In genomic region chr2L:20881353-20882079, dm6 we compare ENCODE assay signal across 5 fruit fly cellular contexts.
A peak's percentile ranks its signal among the peaks of the same experiment; 100 is the strongest.
TF ChIP-seq lines count a peak whose summit lies in the region.

No protein-coding gene starts in this region.

- no peak for TF ChIP-seq CTCF in whole organism, embryonic (GFP tag; optimal IDR thresholded peaks at IDR 0.05; lab: Kevin White, UChicago)

TF ChIP-seq in whole organism, adult, 20 proteins besides CTCF, POLR2A, EP300 and RAD21 (continues in another document):
- TF ChIP-seq CG1620 (GFP tag; optimal IDR thresholded peaks at IDR 0.05; lab: Kevin White, UChicago) = no peak
- peak; percentile 51 for TF ChIP-seq pad (GFP tag; optimal IDR thresholded peaks at IDR 0.05; lab: Kevin White, UChicago)
- TF ChIP-seq CG12768 (GFP tag; optimal IDR thresholded peaks at IDR 0.05; lab: Kevin White, UChicago) = peak; percentile 82
- no peak for TF ChIP-seq CG5204 (GFP tag; optimal IDR thresholded peaks at IDR 0.05; lab: Kevin White, UChicago)
- no peak for TF ChIP-seq bab1 (GFP tag; optimal IDR thresholded peaks at IDR 0.05; lab: Kevin White, UChicago)
- TF ChIP-seq Clk (GFP tag; optimal IDR thresholded peaks at IDR 0.05; lab: Kevin White, UChicago) = peak; percentile 21
- peak; percentile 80 for TF ChIP-seq CG7045 (GFP tag; optimal IDR thresholded peaks at IDR 0.05; lab: Kevin White, UChicago)
- peak; percentile 37 for TF ChIP-seq CG11617 (GFP tag; optimal IDR thresholded peaks at IDR 0.05; lab: Kevin White, UChicago)
- TF ChIP-seq CG33017 (tag; optimal IDR thresholded peaks at IDR 0.05; lab: Kevin White, UChicago) = peak; percentile 74
- no peak for TF ChIP-seq toe (GFP tag; optimal IDR thresholded peaks at IDR 0.05; lab: Kevin White, UChicago)
- TF ChIP-seq Crg-1 (GFP tag; optimal IDR thresholded peaks at IDR 0.05; lab: Kevin White, UChicago) = no peak
- peak; percentile 33 for TF ChIP-seq Hr96 (GFP tag; optimal IDR thresholded peaks at IDR 0.05; lab: Kevin White, UChicago)
- no peak for TF ChIP-seq cnc (optimal IDR thresholded peaks at IDR 0.05; lab: Kevin White, UChicago)
- TF ChIP-seq CG7101 (tag; optimal IDR thresholded peaks at IDR 0.05; lab: Kevin White, UChicago) = peak; percentile 75
- peak; percentile 34 for TF ChIP-seq cic (GFP tag; optimal IDR thresholded peaks at IDR 0.05; lab: Kevin White, UChicago)
- TF ChIP-seq kay (GFP tag; lab: Kevin White, UChicago; ENCODE audit: borderline replicate concordance) = no peak
- peak; percentile 4 for TF ChIP-seq Mnt (GFP tag; optimal IDR thresholded peaks at IDR 0.05; lab: Kevin White, UChicago)
- TF ChIP-seq ovo (GFP tag; optimal IDR thresholded peaks at IDR 0.05; lab: Kevin White, UChicago) = peak; percentile 19

TF ChIP-seq in whole organism, embryonic, 481 proteins besides CTCF, POLR2A, EP300 and RAD21 (continues in another document):
- TF ChIP-seq CG6791 (GFP tag; IDR thresholded peaks at IDR 0.05; lab: Robert Waterston, UW; ENCODE audit: partially characterized antibody) (0 out of 3 replicates have a peak, but pooled peaks have one; percentile 25), CG3838 (GFP tag; optimal IDR thresholded peaks at IDR 0.05; lab: Kevin White, UChicago) (no peak), Med (GFP tag; lab: Kevin White, UChicago) (peak; percentile 94), CG4854 (GFP tag; optimal IDR thresholded peaks at IDR 0.05; lab: Kevin White, UChicago) (no peak), gsb (GFP tag; IDR thresholded peaks at IDR 0.05; lab: Robert Waterston, UW) (no peak), CG10979 (tag; optimal IDR thresholded peaks at IDR 0.05; lab: Kevin White, UChicago) (peak; percentile 6), CG13894 (tag; optimal IDR thresholded peaks at IDR 0.05; lab: Kevin White, UChicago) (peak; percentile 59), B-H1 (GFP tag; IDR thresholded peaks at IDR 0.05; lab: Robert Waterston, UW) (peak; percentile 49; the same call in 1 of the 3 replicates), CG4820 (GFP tag; optimal IDR thresholded peaks at IDR 0.05; lab: Kevin White, UChicago) (peak; percentile 26), CG12769 (tag; optimal IDR thresholded peaks at IDR 0.05; lab: Kevin White, UChicago) (peak; percentile 86), h (optimal IDR thresholded peaks at IDR 0.05; lab: Kevin White, UChicago) (no peak), Ptx1 (GFP tag; IDR thresholded peaks at IDR 0.05; lab: Robert Waterston, UW) (peak; percentile 58), bbx (GFP tag; IDR thresholded peaks at IDR 0.05; lab: Robert Waterston, UW; ENCODE audit: partially characterized antibody) (no peak), E2f1 (GFP tag; IDR thresholded peaks at IDR 0.05; lab: Robert Waterston, UW) (peak; percentile 53; the same call in 1 of the 2 replicates), da (GFP tag; optimal IDR thresholded peaks at IDR 0.05; lab: Kevin White, UChicago) (no peak), CG10654 (GFP tag; optimal IDR thresholded peaks at IDR 0.05; lab: Kevin White, UChicago) (peak; percentile 29), Fer1 (GFP tag; optimal IDR thresholded peaks at IDR 0.05; lab: Kevin White, UChicago) (peak; percentile 51), ase (GFP tag; IDR thresholded peaks at IDR 0.05; lab: Robert Waterston, UW) (0 out of 3 replicates have a peak, but pooled peaks have one; percentile 34)

TF ChIP-seq in whole organism, prepupa, 60 proteins besides CTCF, POLR2A, EP300 and RAD21 (continues in another document):
- TF ChIP-seq CG34406 (GFP tag; optimal IDR thresholded peaks at IDR 0.05; lab: Kevin White, UChicago) = no peak
- TF ChIP-seq CG3919 (GFP tag; optimal IDR thresholded peaks at IDR 0.05; lab: Kevin White, UChicago) = peak; percentile 19
- TF ChIP-seq vri (GFP tag; optimal IDR thresholded peaks at IDR 0.05; lab: Kevin White, UChicago) = peak; percentile 52
- TF ChIP-seq Lpt (GFP tag; optimal IDR thresholded peaks at IDR 0.05; lab: Kevin White, UChicago) = no peak
- no peak for TF ChIP-seq dac (GFP tag; optimal IDR thresholded peaks at IDR 0.05; lab: Kevin White, UChicago)
- peak; percentile 77 for TF ChIP-seq fkh (GFP tag; optimal IDR thresholded peaks at IDR 0.05; lab: Kevin White, UChicago)
- TF ChIP-seq Hr39 (GFP tag; optimal IDR thresholded peaks at IDR 0.05; lab: Kevin White, UChicago) = peak; percentile 6
- TF ChIP-seq eg (GFP tag; IDR thresholded peaks at IDR 0.05; lab: Robert Waterston, UW) = peak; percentile 59
- TF ChIP-seq CG8319 (GFP tag; optimal IDR thresholded peaks at IDR 0.05; lab: Kevin White, UChicago) = no peak
- TF ChIP-seq fd59A (GFP tag; optimal IDR thresholded peaks at IDR 0.05; lab: Kevin White, UChicago) = no peak
- no peak for TF ChIP-seq dsx (GFP tag; optimal IDR thresholded peaks at IDR 0.05; lab: Kevin White, UChicago; ENCODE audit: poor library complexity, severe bottlenecking)
- no peak for TF ChIP-seq achi (GFP tag; optimal IDR thresholded peaks at IDR 0.05; lab: Kevin White, UChicago)
- no peak for TF ChIP-seq Sox14 (GFP tag; optimal IDR thresholded peaks at IDR 0.05; lab: Kevin White, UChicago)
- TF ChIP-seq ss (GFP tag; optimal IDR thresholded peaks at IDR 0.05; lab: Kevin White, UChicago) = peak; percentile 6 to 56
- peak; percentile 33 for TF ChIP-seq CG6808 (GFP tag; optimal IDR thresholded peaks at IDR 0.05; lab: Kevin White, UChicago)
- TF ChIP-seq CG7368 (GFP tag; optimal IDR thresholded peaks at IDR 0.05; lab: Kevin White, UChicago) = no peak
- TF ChIP-seq lz (GFP tag; optimal IDR thresholded peaks at IDR 0.05; lab: Kevin White, UChicago) = no peak
- no peak for TF ChIP-seq Gug (GFP tag; IDR thresholded peaks at IDR 0.05; lab: Robert Waterston, UW)
- TF ChIP-seq acj6 (GFP tag; optimal IDR thresholded peaks at IDR 0.05; lab: Kevin White, UChicago) = no peak
- no peak for TF ChIP-seq CG11902 (GFP tag; optimal IDR thresholded peaks at IDR 0.05; lab: Kevin White, UChicago)

TF ChIP-seq in whole organism, pupa, 21 proteins besides CTCF, POLR2A, EP300 and RAD21:
- no peak for TF ChIP-seq CG12605 (GFP tag; IDR thresholded peaks at IDR 0.05; lab: Robert Waterston, UW)
- no peak for TF ChIP-seq CG8159 (tag; optimal IDR thresholded peaks at IDR 0.05; lab: Kevin White, UChicago)
- TF ChIP-seq Pif1B (GFP tag; optimal IDR thresholded peaks at IDR 0.05; lab: Kevin White, UChicago) = peak; percentile 29
- TF ChIP-seq gl (tag; optimal IDR thresholded peaks at IDR 0.05; lab: Kevin White, UChicago) = peak; percentile 51
- TF ChIP-seq Pif1A (GFP tag; optimal IDR thresholded peaks at IDR 0.05; lab: Kevin White, UChicago) = no peak
- TF ChIP-seq rn (GFP tag; IDR thresholded peaks at IDR 0.05; lab: Robert Waterston, UW) = no peak
- TF ChIP-seq D1 (tag; optimal IDR thresholded peaks at IDR 0.05; lab: Kevin White, UChicago) = no peak
- no peak for TF ChIP-seq CG4496 (GFP tag; IDR thresholded peaks at IDR 0.05; lab: Robert Waterston, UW)
- peak; percentile 1 for TF ChIP-seq CG14655 (GFP tag; optimal IDR thresholded peaks at IDR 0.05; lab: Kevin White, UChicago)
- TF ChIP-seq CG32121 (GFP tag; IDR thresholded peaks at IDR 0.05; lab: Robert Waterston, UW) = no peak; the same call in 1 of the 2 replicates
- no peak for TF ChIP-seq CG8301 (tag; optimal IDR thresholded peaks at IDR 0.05; lab: Kevin White, UChicago)
- no peak for TF ChIP-seq Ets98B (GFP tag; IDR thresholded peaks at IDR 0.05; lab: Robert Waterston, UW)
- no peak for TF ChIP-seq CG15710 (tag; optimal IDR thresholded peaks at IDR 0.05; lab: Kevin White, UChicago)
- no peak for TF ChIP-seq CG9948 (tag; optimal IDR thresholded peaks at IDR 0.05; lab: Kevin White, UChicago)
- TF ChIP-seq Snoo (tag; optimal IDR thresholded peaks at IDR 0.05; lab: Kevin White, UChicago) = no peak
- no peak for TF ChIP-seq EcR (GFP tag; optimal IDR thresholded peaks at IDR 0.05; lab: Kevin White, UChicago)
- TF ChIP-seq CG34367 (tag; optimal IDR thresholded peaks at IDR 0.05; lab: Kevin White, UChicago) = no peak
TF ChIP-seq in whole organism, pupa: peak in this region for 3.

TF ChIP-seq in whole organism, wandering third instar larva, 38 proteins besides CTCF, POLR2A, EP300 and RAD21:
- TF ChIP-seq Rel (GFP tag; optimal IDR thresholded peaks at IDR 0.05; lab: Kevin White, UChicago) = no peak
- peak; percentile 16 for TF ChIP-seq Rel (tag; optimal IDR thresholded peaks at IDR 0.05; lab: Kevin White, UChicago)
- TF ChIP-seq psq (GFP tag; optimal IDR thresholded peaks at IDR 0.05; lab: Kevin White, UChicago) = no peak
- TF ChIP-seq Hnf4 (GFP tag; optimal IDR thresholded peaks at IDR 0.05; lab: Kevin White, UChicago) = peak; percentile 18
- peak in 1 of 2 experiments; percentile 13 for TF ChIP-seq foxo (GFP tag; optimal IDR thresholded peaks at IDR 0.05; lab: Kevin White, UChicago)
- peak; percentile 21 for TF ChIP-seq sv (GFP tag; optimal IDR thresholded peaks at IDR 0.05; lab: Kevin White, UChicago)
- no peak for TF ChIP-seq Dif (GFP tag; optimal IDR thresholded peaks at IDR 0.05; lab: Kevin White, UChicago; ENCODE audit: partially characterized antibody)
- no peak for TF ChIP-seq usp (GFP tag; optimal IDR thresholded peaks at IDR 0.05; lab: Kevin White, UChicago)
- peak; percentile 11 for TF ChIP-seq ey (GFP tag; optimal IDR thresholded peaks at IDR 0.05; lab: Kevin White, UChicago)
- peak; percentile 24 for TF ChIP-seq h (GFP tag; optimal IDR thresholded peaks at IDR 0.05; lab: Kevin White, UChicago)
- peak; percentile 39 for TF ChIP-seq rgr (GFP tag; optimal IDR thresholded peaks at IDR 0.05; lab: Kevin White, UChicago)
- TF ChIP-seq Hr83 (GFP tag; optimal IDR thresholded peaks at IDR 0.05; lab: Kevin White, UChicago; ENCODE audit: poor library complexity, severe bottlenecking) = peak; percentile 91
- peak; percentile 10 for TF ChIP-seq dmrt93B (GFP tag; optimal IDR thresholded peaks at IDR 0.05; lab: Kevin White, UChicago)
TF ChIP-seq in whole organism, wandering third instar larva: peak in this region for 9.
